Worm (Caenorhabditis elegans): ENCODE results near the gene R74.7.
A peak's percentile ranks its signal among the peaks of the same experiment; 100 is the strongest.

R74.7 gene

ce11 chrIII:4170903-4171377 lies 33.3 kb upstream of the R74.7 start, which contains the start of the genes rnf-121 and C16C10.4 (continued):
- TF ChIP-seq attf-3 (GFP tag; conservative IDR thresholded peaks at IDR 0.05), result no peak
- no peak for TF ChIP-seq nhr-179 (tag; optimal IDR thresholded peaks at IDR 0.05)
- no peak for TF ChIP-seq egl-18 (GFP tag; IDR thresholded peaks at IDR 0.05)
- TF ChIP-seq gei-17 (GFP tag; optimal IDR thresholded peaks at IDR 0.05), result no peak
- no peak for TF ChIP-seq bed-2 (GFP tag; IDR thresholded peaks at IDR 0.05)
- TF ChIP-seq mcd-1 (GFP tag; IDR thresholded peaks at IDR 0.05), result peak; percentile 75
- TF ChIP-seq ceh-40 (GFP tag; IDR thresholded peaks at IDR 0.05), result no peak
- TF ChIP-seq ama-1 (optimal IDR thresholded peaks at IDR 0.05), result no peak
- peak in 1 of 2 experiments; percentile 62 for TF ChIP-seq ama-1 (GFP tag; optimal IDR thresholded peaks at IDR 0.05)
- TF ChIP-seq ekl-4 (GFP tag; IDR thresholded peaks at IDR 0.05), result peak; percentile 60; the same call in 1 of the 2 replicates
- no peak for TF ChIP-seq ceh-79 (tag; optimal IDR thresholded peaks at IDR 0.05)
- TF ChIP-seq ztf-25 (GFP tag; IDR thresholded peaks at IDR 0.05), result 0 out of 2 replicates have a peak, but pooled peaks have one; percentile 30
- TF ChIP-seq snpc-3.4 (tag; optimal IDR thresholded peaks at IDR 0.05), result peak; percentile 83
- no peak for TF ChIP-seq F37B4.10 (GFP tag; IDR thresholded peaks at IDR 0.05)
- TF ChIP-seq Y95B8A.8 (GFP tag; IDR thresholded peaks at IDR 0.05), result no peak
- no peak for TF ChIP-seq akir-1 (GFP tag; optimal IDR thresholded peaks at IDR 0.05)
- TF ChIP-seq pbrm-1 (GFP tag; IDR thresholded peaks at IDR 0.05), result peak; percentile 31; the same call in 1 of the 2 replicates
- TF ChIP-seq ccch-3 (GFP tag; optimal IDR thresholded peaks at IDR 0.05), result no peak
- no peak for TF ChIP-seq egl-44 (GFP tag; IDR thresholded peaks at IDR 0.05)
- no peak for TF ChIP-seq hsf-1 (GFP tag; IDR thresholded peaks at IDR 0.05)
- TF ChIP-seq ceh-58 (GFP tag; IDR thresholded peaks at IDR 0.05), result no peak
- TF ChIP-seq Y56A3A.18 (GFP tag; IDR thresholded peaks at IDR 0.05), result no peak
- TF ChIP-seq sea-2 (GFP tag; IDR thresholded peaks at IDR 0.05), result no peak
- TF ChIP-seq Y79H2A.3 (GFP tag; conservative IDR thresholded peaks at IDR 0.05), result no peak
- TF ChIP-seq mel-28 (tag; optimal IDR thresholded peaks at IDR 0.05; ENCODE audit: borderline replicate concordance), result no peak
- no peak for TF ChIP-seq ceh-27 (GFP tag; optimal IDR thresholded peaks at IDR 0.05)
- no peak for TF ChIP-seq ztf-22 (GFP tag; optimal IDR thresholded peaks at IDR 0.05)
- no peak for TF ChIP-seq B0019.2 (GFP tag; conservative IDR thresholded peaks at IDR 0.05)
- no peak for TF ChIP-seq nhr-27 (tag; optimal IDR thresholded peaks at IDR 0.05)
- no peak for TF ChIP-seq nhr-90 (tag; optimal IDR thresholded peaks at IDR 0.05)
- TF ChIP-seq hmg-1.2 (GFP tag; IDR thresholded peaks at IDR 0.05), result peak; percentile 38; the same call in 1 of the 2 replicates
- peak; percentile 46 for TF ChIP-seq lin-40 (tag; optimal IDR thresholded peaks at IDR 0.05)
- no peak for TF ChIP-seq ztf-6 (GFP tag; IDR thresholded peaks at IDR 0.05)
- TF ChIP-seq rec-8 (tag; optimal IDR thresholded peaks at IDR 0.05), result peak; percentile 51 to 75
- no peak for TF ChIP-seq T26A5.8 (tag; optimal IDR thresholded peaks at IDR 0.05)
- TF ChIP-seq ZK185.1 (tag; optimal IDR thresholded peaks at IDR 0.05; ENCODE audit: poor library complexity, severe bottlenecking), result peak; percentile 86
- TF ChIP-seq fkh-3 (tag; optimal IDR thresholded peaks at IDR 0.05), result no peak
- TF ChIP-seq nhr-80 (tag; optimal IDR thresholded peaks at IDR 0.05), result peak; percentile 1
- peak; percentile 40 for TF ChIP-seq athp-1 (tag; optimal IDR thresholded peaks at IDR 0.05)
- TF ChIP-seq F57C9.4 (tag; optimal IDR thresholded peaks at IDR 0.05), result no peak
- peak; percentile 73 for TF ChIP-seq unc-130 (GFP tag; optimal IDR thresholded peaks at IDR 0.05)
- TF ChIP-seq attf-6 (GFP tag; IDR thresholded peaks at IDR 0.05), result no peak
- no peak for TF ChIP-seq F55B11.4 (tag; optimal IDR thresholded peaks at IDR 0.05; ENCODE audit: borderline replicate concordance, insufficient read depth)
- no peak for TF ChIP-seq B0035.1 (tag; optimal IDR thresholded peaks at IDR 0.05)
- no peak for TF ChIP-seq ets-4 (GFP tag; optimal IDR thresholded peaks at IDR 0.05)
- TF ChIP-seq B0261.1 (tag; optimal IDR thresholded peaks at IDR 0.05), result no peak
- peak; percentile 20; the same call in 1 of the 2 replicates for TF ChIP-seq B0336.3 (GFP tag; IDR thresholded peaks at IDR 0.05)
- peak; percentile 45 for TF ChIP-seq madf-10 (tag; optimal IDR thresholded peaks at IDR 0.05)
- no peak for TF ChIP-seq lag-1 (GFP tag; IDR thresholded peaks at IDR 0.05)
- peak; percentile 4 for TF ChIP-seq repo-1 (tag; optimal IDR thresholded peaks at IDR 0.05)

Data from whole organism, young adult.